Worm (Caenorhabditis elegans): ENCODE measurements around the gene Y43F8B.20.

Gene Y43F8B.20

ce11 chrV:19522551-19523137 lies 26.9 kb downstream of the Y43F8B.20 start (continued):
- peak; percentile 0 for TF ChIP-seq F22D6.2 (tag; optimal IDR thresholded peaks at IDR 0.05)
- no peak for TF ChIP-seq T26A5.8 (tag; optimal IDR thresholded peaks at IDR 0.05)
- no peak for TF ChIP-seq Y95B8A.8 (GFP tag; IDR thresholded peaks at IDR 0.05)
- peak; percentile 41 for TF ChIP-seq fkh-3 (tag; optimal IDR thresholded peaks at IDR 0.05)
- peak; percentile 83 for TF ChIP-seq dox-1 (GFP tag; IDR thresholded peaks at IDR 0.05)
- no peak for TF ChIP-seq hmg-20 (GFP tag; IDR thresholded peaks at IDR 0.05)
- 0 out of 2 replicates have a peak, but pooled peaks have one; percentile 68 for TF ChIP-seq ceh-58 (GFP tag; IDR thresholded peaks at IDR 0.05)
- TF ChIP-seq Y67H2A.10 (GFP tag; conservative IDR thresholded peaks at IDR 0.05): no peak
- TF ChIP-seq nhr-179 (tag; optimal IDR thresholded peaks at IDR 0.05): no peak
- TF ChIP-seq ztf-22 (GFP tag; optimal IDR thresholded peaks at IDR 0.05): peak; percentile 91
- peak; percentile 56; the same call in 1 of the 2 replicates for TF ChIP-seq egl-44 (GFP tag; IDR thresholded peaks at IDR 0.05)
- TF ChIP-seq snpc-1.1 (tag; optimal IDR thresholded peaks at IDR 0.05; ENCODE audit: insufficient read depth): no peak
- TF ChIP-seq C06A6.2 (GFP tag; conservative IDR thresholded peaks at IDR 0.05): peak; percentile 90
- peak; percentile 33; the same call in 1 of the 2 replicates for TF ChIP-seq egrh-3 (GFP tag; IDR thresholded peaks at IDR 0.05)
- no peak for TF ChIP-seq dpff-1 (tag; optimal IDR thresholded peaks at IDR 0.05)
- TF ChIP-seq nhr-90 (tag; optimal IDR thresholded peaks at IDR 0.05): peak; percentile 25
- TF ChIP-seq F57A8.1 (GFP tag; optimal IDR thresholded peaks at IDR 0.05): peak; percentile 48
- TF ChIP-seq die-1 (tag; optimal IDR thresholded peaks at IDR 0.05): peak; percentile 44
- peak in 1 of 3 experiments; percentile 39 for TF ChIP-seq lin-35 (GFP tag; optimal IDR thresholded peaks at IDR 0.05)
- no peak for TF ChIP-seq F57C9.4 (tag; optimal IDR thresholded peaks at IDR 0.05)
- TF ChIP-seq F55B11.4 (tag; optimal IDR thresholded peaks at IDR 0.05; ENCODE audit: borderline replicate concordance, insufficient read depth): no peak
- TF ChIP-seq C17E4.6 (GFP tag; IDR thresholded peaks at IDR 0.05): no peak
- TF ChIP-seq snpc-4 (GFP tag; optimal IDR thresholded peaks at IDR 0.05): no peak
- peak in 2 of 4 experiments; percentile 56 to 60 for TF ChIP-seq snpc-4 (tag; optimal IDR thresholded peaks at IDR 0.05)
- no peak for TF ChIP-seq F49E8.2 (tag; optimal IDR thresholded peaks at IDR 0.05; ENCODE audit: insufficient read depth)
- peak; percentile 45 for TF ChIP-seq ets-4 (GFP tag; optimal IDR thresholded peaks at IDR 0.05)
- no peak; the same call in 1 of the 2 replicates for TF ChIP-seq ztf-6 (GFP tag; IDR thresholded peaks at IDR 0.05)
- TF ChIP-seq hmg-1.2 (GFP tag; IDR thresholded peaks at IDR 0.05): peak; percentile 98
- TF ChIP-seq madf-3 (GFP tag; IDR thresholded peaks at IDR 0.05): 0 out of 2 replicates have a peak, but pooled peaks have one; percentile 2
- no peak for TF ChIP-seq ceh-79 (tag; optimal IDR thresholded peaks at IDR 0.05)
- TF ChIP-seq unc-130 (GFP tag; optimal IDR thresholded peaks at IDR 0.05): no peak
- no peak for TF ChIP-seq mes-4 (tag; optimal IDR thresholded peaks at IDR 0.05)
- no peak for TF ChIP-seq ceh-91 (GFP tag; IDR thresholded peaks at IDR 0.05)
- TF ChIP-seq rpc-1 (optimal IDR thresholded peaks at IDR 0.05): peak; percentile 29
- no peak for TF ChIP-seq rpc-1 (tag; optimal IDR thresholded peaks at IDR 0.05)
- TF ChIP-seq nhr-80 (tag; optimal IDR thresholded peaks at IDR 0.05): peak; percentile 41
- TF ChIP-seq efl-1 (GFP tag; optimal IDR thresholded peaks at IDR 0.05): no peak
- TF ChIP-seq unc-62 (GFP tag; optimal IDR thresholded peaks at IDR 0.05): peak; percentile 72
- no peak for TF ChIP-seq attf-3 (GFP tag; conservative IDR thresholded peaks at IDR 0.05)
- no peak for TF ChIP-seq ztf-18 (tag; optimal IDR thresholded peaks at IDR 0.05)
- peak; percentile 96 for TF ChIP-seq hsf-1 (GFP tag; IDR thresholded peaks at IDR 0.05)
- TF ChIP-seq snpc-1.3 (tag; optimal IDR thresholded peaks at IDR 0.05; ENCODE audit: insufficient read depth): no peak
- TF ChIP-seq cebp-2 (GFP tag; IDR thresholded peaks at IDR 0.05): no peak
- TF ChIP-seq attf-6 (GFP tag; IDR thresholded peaks at IDR 0.05): no peak
- TF ChIP-seq lir-1 (GFP tag; conservative IDR thresholded peaks at IDR 0.05): peak; percentile 44; the same call in 1 of the 2 replicates
- TF ChIP-seq rcor-1 (GFP tag; IDR thresholded peaks at IDR 0.05): peak; percentile 60; the same call in 1 of the 2 replicates
- peak; percentile 37 for TF ChIP-seq mel-28 (tag; optimal IDR thresholded peaks at IDR 0.05; ENCODE audit: borderline replicate concordance)
- TF ChIP-seq K12H6.12 (tag; optimal IDR thresholded peaks at IDR 0.05): peak; percentile 85

All from whole organism, young adult.